Worm (Caenorhabditis elegans): ENCODE data around the gene abts-4.

The abts-4 gene

ce11 chrX:6743853-6744346 is 17.6 kb downstream of the abts-4 start (continued):
- TF ChIP-seq arid-1 (GFP tag; conservative IDR thresholded peaks at IDR 0.05), result 0 out of 2 replicates have a peak, but pooled peaks have one; percentile 9
- peak; percentile 45; the same call in 1 of the 2 replicates for TF ChIP-seq zip-11 (GFP tag; IDR thresholded peaks at IDR 0.05)
- TF ChIP-seq madf-9 (GFP tag; conservative IDR thresholded peaks at IDR 0.05), result peak; percentile 69
- peak in 1 of 2 experiments; percentile 99 for TF ChIP-seq unc-62 (GFP tag; optimal IDR thresholded peaks at IDR 0.05 in 1 of 2)
- no peak for TF ChIP-seq unc-62 (tag; optimal IDR thresholded peaks at IDR 0.05)
- TF ChIP-seq fkh-10 (GFP tag; optimal IDR thresholded peaks at IDR 0.05), result no peak
- no peak for TF ChIP-seq ceh-44 (GFP tag; IDR thresholded peaks at IDR 0.05)
- no peak for TF ChIP-seq ceh-62 (tag; optimal IDR thresholded peaks at IDR 0.05)
- TF ChIP-seq zfp-3 (GFP tag; conservative IDR thresholded peaks at IDR 0.05), result peak; percentile 95
- peak; percentile 54; the same call in 1 of the 2 replicates for TF ChIP-seq php-3 (GFP tag; IDR thresholded peaks at IDR 0.05)
- no peak for TF ChIP-seq nhr-111 (GFP tag; optimal IDR thresholded peaks at IDR 0.05)
- TF ChIP-seq F10B5.3 (tag; optimal IDR thresholded peaks at IDR 0.05), result peak; percentile 57
- no peak for TF ChIP-seq ztf-11 (tag; optimal IDR thresholded peaks at IDR 0.05)
- peak; percentile 83 for TF ChIP-seq nhr-10 (tag; optimal IDR thresholded peaks at IDR 0.05)
- TF ChIP-seq lsy-2 (tag; optimal IDR thresholded peaks at IDR 0.05), result peak; percentile 61 to 88
- 0 out of 2 replicates have a peak, but pooled peaks have one; percentile 5 for TF ChIP-seq Y105C5A.15 (GFP tag; IDR thresholded peaks at IDR 0.05)
- TF ChIP-seq daf-16 (GFP tag; optimal IDR thresholded peaks at IDR 0.05), result peak; percentile 67 to 96
- peak; percentile 98 for TF ChIP-seq daf-16 (tag; optimal IDR thresholded peaks at IDR 0.05)
- no peak for TF ChIP-seq egl-27 (tag; optimal IDR thresholded peaks at IDR 0.05)
- peak; percentile 83 for TF ChIP-seq T20F7.1 (GFP tag; optimal IDR thresholded peaks at IDR 0.05)
- TF ChIP-seq daf-12 (tag; optimal IDR thresholded peaks at IDR 0.05), result no peak
- TF ChIP-seq mxl-2 (GFP tag; conservative IDR thresholded peaks at IDR 0.05), result peak; percentile 98
- TF ChIP-seq zag-1 (tag; optimal IDR thresholded peaks at IDR 0.05), result no peak
- TF ChIP-seq unc-130 (GFP tag; optimal IDR thresholded peaks at IDR 0.05), result no peak
- TF ChIP-seq mdt-29 (GFP tag; IDR thresholded peaks at IDR 0.05), result peak; percentile 77
- peak; percentile 64 for TF ChIP-seq ceh-20 (GFP tag; IDR thresholded peaks at IDR 0.05)
- no peak for TF ChIP-seq aly-2 (tag; optimal IDR thresholded peaks at IDR 0.05)
- TF ChIP-seq skn-1 (tag; optimal IDR thresholded peaks at IDR 0.05), result no peak
- TF ChIP-seq F26F4.8 (GFP tag; conservative IDR thresholded peaks at IDR 0.05), result no peak
- TF ChIP-seq R02D3.7 (tag; optimal IDR thresholded peaks at IDR 0.05), result no peak
- peak; percentile 63 for TF ChIP-seq lin-38 (GFP tag; IDR thresholded peaks at IDR 0.05)
- TF ChIP-seq ces-1 (GFP tag; optimal IDR thresholded peaks at IDR 0.05), result no peak
- peak; percentile 68 for TF ChIP-seq jun-1 (tag; optimal IDR thresholded peaks at IDR 0.05)
- peak; percentile 64 to 81 for TF ChIP-seq hif-1 (tag; optimal IDR thresholded peaks at IDR 0.05)
- peak; percentile 44; the same call in 1 of the 2 replicates for TF ChIP-seq set-16 (GFP tag; IDR thresholded peaks at IDR 0.05)
- TF ChIP-seq egl-43 (GFP tag; IDR thresholded peaks at IDR 0.05), result no peak
- TF ChIP-seq mdl-1 (tag; optimal IDR thresholded peaks at IDR 0.05), result peak in 1 of 2 experiments; percentile 100
- peak; percentile 9 for TF ChIP-seq ceh-32 (tag; optimal IDR thresholded peaks at IDR 0.05; ENCODE audit: poor library complexity)
- TF ChIP-seq dpl-1 (GFP tag; optimal IDR thresholded peaks at IDR 0.05), result peak; percentile 56
- TF ChIP-seq daf-19 (GFP tag; conservative IDR thresholded peaks at IDR 0.05), result peak; percentile 61; the same call in 1 of the 2 replicates
- TF ChIP-seq zip-2 (tag; optimal IDR thresholded peaks at IDR 0.05), result peak; percentile 80
- TF ChIP-seq vab-7 (GFP tag; IDR thresholded peaks at IDR 0.05), result no peak
- peak; percentile 60 for TF ChIP-seq pqm-1 (tag; optimal IDR thresholded peaks at IDR 0.05)
- no peak for TF ChIP-seq unc-39 (tag; optimal IDR thresholded peaks at IDR 0.05)
- peak; percentile 100 for TF ChIP-seq hlh-11 (tag; optimal IDR thresholded peaks at IDR 0.05)
- peak; percentile 91 for TF ChIP-seq saeg-2 (GFP tag; IDR thresholded peaks at IDR 0.05)
- TF ChIP-seq nhr-237 (tag; optimal IDR thresholded peaks at IDR 0.05), result peak; percentile 51
- TF ChIP-seq rbr-2 (tag; optimal IDR thresholded peaks at IDR 0.05), result peak; percentile 43
- peak; percentile 97 for TF ChIP-seq mep-1 (tag; optimal IDR thresholded peaks at IDR 0.05)
- no peak for TF ChIP-seq lim-7 (GFP tag; IDR thresholded peaks at IDR 0.05)
- TF ChIP-seq attf-4 (tag; optimal IDR thresholded peaks at IDR 0.05), result no peak
- TF ChIP-seq nhr-102 (tag; optimal IDR thresholded peaks at IDR 0.05), result peak; percentile 93
